ENCODE assay signal across 4 fruit fly cellular contexts in the genomic region with DNA sequence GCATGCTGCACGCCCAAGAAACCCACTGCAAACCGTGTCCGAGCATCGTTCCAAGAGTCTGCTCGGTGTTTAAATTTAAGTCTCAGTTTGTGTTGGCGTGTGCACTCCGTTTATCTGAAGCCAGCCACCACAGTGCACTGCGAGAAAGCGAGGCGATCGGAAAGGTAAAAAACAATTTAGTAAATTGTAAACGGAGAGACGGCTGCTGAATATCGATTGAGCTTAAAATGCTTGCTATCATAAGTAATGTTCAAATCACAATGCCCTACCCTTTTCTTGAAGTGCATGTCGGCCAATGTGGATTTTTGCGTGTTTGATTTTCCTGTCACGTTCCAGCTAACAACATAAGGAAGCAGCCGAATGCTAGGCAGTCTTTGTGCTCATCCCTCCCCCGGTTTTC.
TF ChIP-seq lines count a peak whose summit lies in the region.

No protein-coding gene starts in this region.

- no peak for TF ChIP-seq CTCF in whole organism, embryonic (GFP tag; optimal IDR thresholded peaks at IDR 0.05; lab: Kevin White, UChicago)

TF ChIP-seq in whole organism, embryonic, 481 proteins besides CTCF, POLR2A, EP300 and RAD21 (continues in another document):
- TF ChIP-seq gsb (GFP tag; IDR thresholded peaks at IDR 0.05; lab: Robert Waterston, UW) (no peak), CG16779 (GFP tag; IDR thresholded peaks at IDR 0.05; lab: Robert Waterston, UW) (peak; percentile 37; the same call in 1 of the 2 replicates), CG14014 (GFP tag; IDR thresholded peaks at IDR 0.05; lab: Robert Waterston, UW) (0 out of 2 replicates have a peak, but pooled peaks have one; percentile 28), CG18262 (tag; optimal IDR thresholded peaks at IDR 0.05; lab: Kevin White, UChicago) (peak; percentile 21), pros (GFP tag; optimal IDR thresholded peaks at IDR 0.05; lab: Kevin White, UChicago) (no peak), esg (GFP tag; conservative IDR thresholded peaks at IDR 0.05; lab: Robert Waterston, UW) (no peak), btn (GFP tag; optimal IDR thresholded peaks at IDR 0.05; lab: Kevin White, UChicago) (no peak), Ada2b (GFP tag; IDR thresholded peaks at IDR 0.05; lab: Robert Waterston, UW) (peak; percentile 32; the same call in 1 of the 2 replicates), CG17359 (tag; optimal IDR thresholded peaks at IDR 0.05; lab: Kevin White, UChicago) (peak; percentile 8), CG6765 (GFP tag; optimal IDR thresholded peaks at IDR 0.05; lab: Kevin White, UChicago) (no peak), Antp (GFP tag; optimal IDR thresholded peaks at IDR 0.05; lab: Kevin White, UChicago) (peak; percentile 32), MBD-R2 (GFP tag; IDR thresholded peaks at IDR 0.05; lab: Robert Waterston, UW) (no peak), vvl (GFP tag; IDR thresholded peaks at IDR 0.05; lab: Robert Waterston, UW) (peak; percentile 74), CG4820 (GFP tag; optimal IDR thresholded peaks at IDR 0.05; lab: Kevin White, UChicago) (peak; percentile 46), CG16863 (GFP tag; optimal IDR thresholded peaks at IDR 0.05; lab: Kevin White, UChicago) (peak; percentile 5), dpn (GFP tag; optimal IDR thresholded peaks at IDR 0.05; lab: Kevin White, UChicago) (peak in 1 of 2 experiments; percentile 29), chm (GFP tag; IDR thresholded peaks at IDR 0.05; lab: Robert Waterston, UW) (peak; percentile 43; the same call in 1 of the 2 replicates), CG1647 (GFP tag; optimal IDR thresholded peaks at IDR 0.05; lab: Kevin White, UChicago) (no peak), CG18476 (GFP tag; optimal IDR thresholded peaks at IDR 0.05; lab: Kevin White, UChicago) (no peak), dmrt99B (tag; optimal IDR thresholded peaks at IDR 0.05; lab: Kevin White, UChicago) (peak; percentile 42), shn (GFP tag; optimal IDR thresholded peaks at IDR 0.05; lab: Kevin White, UChicago) (no peak)

TF ChIP-seq in whole organism, prepupa, 60 proteins besides CTCF, POLR2A, EP300 and RAD21 (continues in another document):
- peak; percentile 46 for TF ChIP-seq CG8632 (GFP tag; optimal IDR thresholded peaks at IDR 0.05; lab: Kevin White, UChicago)
- TF ChIP-seq net (GFP tag; optimal IDR thresholded peaks at IDR 0.05; lab: Kevin White, UChicago) = peak; percentile 78
- no peak for TF ChIP-seq dsx (GFP tag; optimal IDR thresholded peaks at IDR 0.05; lab: Kevin White, UChicago; ENCODE audit: poor library complexity, severe bottlenecking)
- peak; percentile 78 for TF ChIP-seq CG8119 (GFP tag; IDR thresholded peaks at IDR 0.05; lab: Robert Waterston, UW)
- TF ChIP-seq salr (GFP tag; optimal IDR thresholded peaks at IDR 0.05; lab: Kevin White, UChicago) = peak; percentile 31 to 55
- TF ChIP-seq Gug (GFP tag; IDR thresholded peaks at IDR 0.05; lab: Robert Waterston, UW) = peak; percentile 81
- TF ChIP-seq CG7368 (GFP tag; optimal IDR thresholded peaks at IDR 0.05; lab: Kevin White, UChicago) = peak; percentile 52
- TF ChIP-seq ss (GFP tag; optimal IDR thresholded peaks at IDR 0.05; lab: Kevin White, UChicago) = peak; percentile 4 to 29
- peak; percentile 21 for TF ChIP-seq fd59A (GFP tag; optimal IDR thresholded peaks at IDR 0.05; lab: Kevin White, UChicago)
- TF ChIP-seq CG10669 (GFP tag; optimal IDR thresholded peaks at IDR 0.05; lab: Kevin White, UChicago) = peak; percentile 60
- peak; percentile 68 for TF ChIP-seq acj6 (GFP tag; optimal IDR thresholded peaks at IDR 0.05; lab: Kevin White, UChicago)
- peak; percentile 22 for TF ChIP-seq CG9139 (GFP tag; optimal IDR thresholded peaks at IDR 0.05; lab: Kevin White, UChicago)
- peak; percentile 60 for TF ChIP-seq cyc (GFP tag; optimal IDR thresholded peaks at IDR 0.05; lab: Kevin White, UChicago)
- TF ChIP-seq topi (GFP tag; optimal IDR thresholded peaks at IDR 0.05; lab: Kevin White, UChicago) = peak; percentile 69
- TF ChIP-seq svp (GFP tag; lab: Kevin White, UChicago) = peak; percentile 73
- TF ChIP-seq CG6276 (GFP tag; optimal IDR thresholded peaks at IDR 0.05; lab: Kevin White, UChicago) = peak; percentile 72
- peak; percentile 45 for TF ChIP-seq CG34406 (GFP tag; optimal IDR thresholded peaks at IDR 0.05; lab: Kevin White, UChicago)
- TF ChIP-seq pdm3 (GFP tag; optimal IDR thresholded peaks at IDR 0.05; lab: Kevin White, UChicago) = peak; percentile 77
- TF ChIP-seq Sox102F (GFP tag; optimal IDR thresholded peaks at IDR 0.05; lab: Kevin White, UChicago) = peak; percentile 40
- peak; percentile 62 for TF ChIP-seq CG6792 (GFP tag; optimal IDR thresholded peaks at IDR 0.05; lab: Kevin White, UChicago)
- peak; percentile 80 for TF ChIP-seq CG4318 (GFP tag; optimal IDR thresholded peaks at IDR 0.05; lab: Kevin White, UChicago)
- TF ChIP-seq CG31627 (GFP tag; optimal IDR thresholded peaks at IDR 0.05; lab: Kevin White, UChicago) = peak; percentile 66

TF ChIP-seq in whole organism, pupa, 21 proteins besides CTCF, POLR2A, EP300 and RAD21:
- peak; percentile 84 for TF ChIP-seq CG8301 (tag; optimal IDR thresholded peaks at IDR 0.05; lab: Kevin White, UChicago)
- peak; percentile 46 for TF ChIP-seq CG34367 (tag; optimal IDR thresholded peaks at IDR 0.05; lab: Kevin White, UChicago)
- TF ChIP-seq CG10348 (GFP tag; IDR thresholded peaks at IDR 0.05; lab: Robert Waterston, UW) = no peak
- TF ChIP-seq Snoo (tag; optimal IDR thresholded peaks at IDR 0.05; lab: Kevin White, UChicago) = peak; percentile 32
- TF ChIP-seq Pif1A (GFP tag; optimal IDR thresholded peaks at IDR 0.05; lab: Kevin White, UChicago) = peak; percentile 79
- peak; percentile 86 for TF ChIP-seq CG14655 (GFP tag; optimal IDR thresholded peaks at IDR 0.05; lab: Kevin White, UChicago)
- no peak for TF ChIP-seq D1 (tag; optimal IDR thresholded peaks at IDR 0.05; lab: Kevin White, UChicago)
- TF ChIP-seq CG15710 (tag; optimal IDR thresholded peaks at IDR 0.05; lab: Kevin White, UChicago) = peak; percentile 50
- TF ChIP-seq CG8159 (tag; optimal IDR thresholded peaks at IDR 0.05; lab: Kevin White, UChicago) = peak; percentile 52
- TF ChIP-seq CG32121 (GFP tag; IDR thresholded peaks at IDR 0.05; lab: Robert Waterston, UW) = peak; percentile 83
- TF ChIP-seq EcR (GFP tag; optimal IDR thresholded peaks at IDR 0.05; lab: Kevin White, UChicago) = no peak
- TF ChIP-seq CG13204 (GFP tag; optimal IDR thresholded peaks at IDR 0.05; lab: Kevin White, UChicago) = no peak
- peak; percentile 72 for TF ChIP-seq Pif1B (GFP tag; optimal IDR thresholded peaks at IDR 0.05; lab: Kevin White, UChicago)
- TF ChIP-seq Ets98B (GFP tag; IDR thresholded peaks at IDR 0.05; lab: Robert Waterston, UW) = peak; percentile 90
- peak; percentile 51 for TF ChIP-seq CG9948 (tag; optimal IDR thresholded peaks at IDR 0.05; lab: Kevin White, UChicago)
- TF ChIP-seq CG17806 (tag; optimal IDR thresholded peaks at IDR 0.05; lab: Kevin White, UChicago) = peak; percentile 64
- peak; percentile 93 for TF ChIP-seq CG4496 (GFP tag; IDR thresholded peaks at IDR 0.05; lab: Robert Waterston, UW)
- peak; percentile 74 for TF ChIP-seq CG12605 (GFP tag; IDR thresholded peaks at IDR 0.05; lab: Robert Waterston, UW)
- TF ChIP-seq gl (tag; optimal IDR thresholded peaks at IDR 0.05; lab: Kevin White, UChicago) = peak; percentile 27
- peak; percentile 60; the same call in 1 of the 2 replicates for TF ChIP-seq rn (GFP tag; IDR thresholded peaks at IDR 0.05; lab: Robert Waterston, UW)
- peak; percentile 94 for TF ChIP-seq fd96Ca (GFP tag; IDR thresholded peaks at IDR 0.05; lab: Robert Waterston, UW)

TF ChIP-seq in whole organism, wandering third instar larva, 38 proteins besides CTCF, POLR2A, EP300 and RAD21:
- TF ChIP-seq N (GFP tag; optimal IDR thresholded peaks at IDR 0.05; lab: Kevin White, UChicago) (no peak), tai (GFP tag; optimal IDR thresholded peaks at IDR 0.05; lab: Kevin White, UChicago) (no peak), foxo (GFP tag; optimal IDR thresholded peaks at IDR 0.05; lab: Kevin White, UChicago) (peak in 1 of 2 experiments; percentile 47), rgr (GFP tag; optimal IDR thresholded peaks at IDR 0.05; lab: Kevin White, UChicago) (peak; percentile 52), dmrt93B (GFP tag; optimal IDR thresholded peaks at IDR 0.05; lab: Kevin White, UChicago) (no peak), OdsH (GFP tag; optimal IDR thresholded peaks at IDR 0.05; lab: Kevin White, UChicago) (peak; percentile 3), h (GFP tag; optimal IDR thresholded peaks at IDR 0.05; lab: Kevin White, UChicago) (peak; percentile 43), Hr83 (GFP tag; optimal IDR thresholded peaks at IDR 0.05; lab: Kevin White, UChicago; ENCODE audit: poor library complexity, severe bottlenecking) (no peak), Abd-B (GFP tag; optimal IDR thresholded peaks at IDR 0.05; lab: Kevin White, UChicago) (no peak), HLH106 (tag; optimal IDR thresholded peaks at IDR 0.05; lab: Kevin White, UChicago) (peak; percentile 2), GATAd (GFP tag; optimal IDR thresholded peaks at IDR 0.05; lab: Kevin White, UChicago) (no peak), usp (GFP tag; optimal IDR thresholded peaks at IDR 0.05; lab: Kevin White, UChicago) (no peak), Hnf4 (GFP tag; optimal IDR thresholded peaks at IDR 0.05; lab: Kevin White, UChicago) (no peak), br (GFP tag; optimal IDR thresholded peaks at IDR 0.05; lab: Kevin White, UChicago) (peak; percentile 11), psq (GFP tag; optimal IDR thresholded peaks at IDR 0.05; lab: Kevin White, UChicago) (peak; percentile 4), sage (GFP tag; optimal IDR thresholded peaks at IDR 0.05; lab: Kevin White, UChicago) (no peak), Dif (GFP tag; optimal IDR thresholded peaks at IDR 0.05; lab: Kevin White, UChicago; ENCODE audit: partially characterized antibody) (no peak), CrebA (GFP tag; optimal IDR thresholded peaks at IDR 0.05; lab: Kevin White, UChicago; ENCODE audit: borderline replicate concordance) (no peak), fru (GFP tag; optimal IDR thresholded peaks at IDR 0.05; lab: Kevin White, UChicago) (peak; percentile 28), CG9705 (GFP tag; optimal IDR thresholded peaks at IDR 0.05; lab: Kevin White, UChicago) (no peak), ey (GFP tag; optimal IDR thresholded peaks at IDR 0.05; lab: Kevin White, UChicago) (peak; percentile 38), pan (optimal IDR thresholded peaks at IDR 0.05; lab: Kevin White, UChicago) (no peak), Jra (GFP tag; optimal IDR thresholded peaks at IDR 0.05; lab: Kevin White, UChicago) (no peak)
